Worm (Caenorhabditis elegans) whole organism, L4 larva: Measurements from ENCODE around the gene F35C5.3.

Source experiments
- D1046.2 ChIP-seq: fragments of 200-800 bp; sonication (Bioruptor generic); IDR thresholded peaks from 2 replicates; pipeline ENCODE4 v1.3.6; 2022; ENCODE audit warnings: missing genetic modification characterization, missing compliant biosample characterization
- F44E2.7 ChIP-seq: fragments of 200-800 bp; sonication (Bioruptor generic); IDR thresholded peaks from 2 replicates; pipeline ENCODE4 v2.1.2; 2022; ENCODE audit warnings: missing genetic modification characterization, missing compliant biosample characterization
- F49E8.2 ChIP-seq: sonication (generic microtip); optimal IDR thresholded peaks from 2 replicates; lab custom pipeline; 2016; ENCODE audit warnings: missing compliant biosample characterization, mild to moderate bottlenecking, missing genetic modification characterization, borderline replicate concordance
- T26A8.4 ChIP-seq: fragments of 200-800 bp; sonication (Bioruptor generic); IDR thresholded peaks from 2 replicates; pipeline ENCODE4 v1.3.6; 2022; ENCODE audit warnings: missing genetic modification characterization, missing compliant biosample characterization
- Y75B8A.6 ChIP-seq: fragments of 200-800 bp; sonication (Bioruptor generic); IDR thresholded peaks from 2 replicates; pipeline ENCODE4 v1.3.6; 2022; ENCODE audit warnings: missing genetic modification reagents, missing genetic modification characterization, missing compliant biosample characterization
- aha-1 ChIP-seq: fragments of 150-350 bp; peaks from one replicate; lab custom pipeline; 2014; ENCODE audit warnings: missing biosample characterization, missing genetic modification characterization
- ama-1 ChIP-seq: fragments of 150-350 bp; optimal IDR thresholded peaks from 2 replicates; lab custom pipeline; 2014; ENCODE audit warnings: inconsistent platforms, mixed read lengths
- arid-1 ChIP-seq: fragments of 200-800 bp; sonication (Bioruptor generic); conservative IDR thresholded peaks from 2 replicates; pipeline ENCODE4 v1.3.6; 2022; ENCODE audit warnings: missing genetic modification reagents, missing genetic modification characterization, missing compliant biosample characterization
- ceh-28 ChIP-seq: fragments of 150-350 bp; optimal IDR thresholded peaks from 2 replicates; lab custom pipeline; 2014; ENCODE audit warnings: missing biosample characterization, missing genetic modification reagents, missing genetic modification characterization
- ceh-32 ChIP-seq: sonication (generic microtip); optimal IDR thresholded peaks from 2 replicates; lab custom pipeline; 2016; ENCODE audit warnings: mild to moderate bottlenecking, missing genetic modification characterization, missing compliant biosample characterization; ENCODE audit not compliant: poor library complexity
- ceh-44 ChIP-seq: fragments of 200-800 bp; sonication (Bioruptor generic); IDR thresholded peaks from 2 replicates; pipeline ENCODE4 v1.3.6; 2022; ENCODE audit warnings: missing genetic modification reagents, missing genetic modification characterization, missing compliant biosample characterization
- cey-2 ChIP-seq: sonication (generic microtip); optimal IDR thresholded peaks from 3 replicates; lab custom pipeline; 2017; ENCODE audit warnings: missing genetic modification characterization, mild to moderate bottlenecking, missing compliant biosample characterization, antibody characterized with exemption, borderline replicate concordance; ENCODE audit not compliant: insufficient read depth
- daf-16 ChIP-seq, 3 experiments: sonication (generic microtip); optimal IDR thresholded peaks; 2 replicates each; lab custom pipeline; 2016 to 2017; ENCODE audit warnings: missing genetic modification characterization in 3 of 3, missing genetic modification reagents in 3 of 3, mild to moderate bottlenecking in 2 of 3, missing compliant biosample characterization in 2 of 3, missing biosample characterization in 1 of 3, moderate library complexity in 1 of 3
- daf-19 ChIP-seq: fragments of 200-800 bp; sonication (Bioruptor generic); conservative IDR thresholded peaks from 2 replicates; pipeline ENCODE4 v1.3.6; 2022; ENCODE audit warnings: missing genetic modification characterization, missing compliant biosample characterization
- dmd-8 ChIP-seq: fragments of 200-800 bp; sonication (Bioruptor generic); IDR thresholded peaks from 2 replicates; pipeline ENCODE4 v1.3.6; 2022; ENCODE audit warnings: missing genetic modification characterization, missing compliant biosample characterization
- dmd-9 ChIP-seq: fragments of 200-800 bp; sonication (Bioruptor generic); IDR thresholded peaks from 2 replicates; pipeline ENCODE4 v1.3.6; 2022; ENCODE audit warnings: missing genetic modification reagents, missing genetic modification characterization, missing compliant biosample characterization
- fos-1 ChIP-seq: fragments of 150-350 bp; optimal IDR thresholded peaks from 2 replicates; lab custom pipeline; 2014; ENCODE audit warnings: missing biosample characterization, missing genetic modification characterization
- gei-8 ChIP-seq: fragments of 200-800 bp; sonication (Bioruptor generic); optimal IDR thresholded peaks from 2 replicates; lab custom pipeline; 2018; ENCODE audit warnings: mild to moderate bottlenecking, missing genetic modification characterization, missing compliant biosample characterization
- hlh-30 ChIP-seq: sonication (generic microtip); optimal IDR thresholded peaks from 2 replicates; lab custom pipeline; 2017; ENCODE audit warnings: antibody characterized with exemption, mild to moderate bottlenecking, missing genetic modification characterization, missing compliant biosample characterization; ENCODE audit not compliant: insufficient read depth
- jun-1 ChIP-seq: fragments of 150-350 bp; optimal IDR thresholded peaks from 2 replicates; lab custom pipeline; 2014; ENCODE audit warnings: missing biosample characterization, missing genetic modification reagents, missing genetic modification characterization
- lim-7 ChIP-seq: fragments of 200-800 bp; sonication (Bioruptor generic); IDR thresholded peaks from 2 replicates; pipeline ENCODE4 v1.3.6; 2022; ENCODE audit warnings: missing genetic modification characterization, missing compliant biosample characterization
- lin-1 ChIP-seq: fragments of 200-800 bp; sonication (Bioruptor generic); IDR thresholded peaks from 2 replicates; pipeline ENCODE4 v1.3.6; 2022; ENCODE audit warnings: missing genetic modification reagents, missing genetic modification characterization, missing compliant biosample characterization
- lin-13 ChIP-seq: fragments of 150-350 bp; optimal IDR thresholded peaks from 2 replicates; lab custom pipeline; 2014; ENCODE audit warnings: missing biosample characterization, missing genetic modification reagents, missing genetic modification characterization
- lin-39 ChIP-seq: fragments of 150-350 bp; optimal IDR thresholded peaks from 2 replicates; lab custom pipeline; 2014; ENCODE audit warnings: missing biosample characterization, missing genetic modification reagents, missing genetic modification characterization
- mep-1 ChIP-seq: fragments of 150-350 bp; sonication (generic microtip); optimal IDR thresholded peaks from 3 replicates; lab custom pipeline; 2014; ENCODE audit warnings: missing biosample characterization, missing genetic modification characterization
- mes-2 ChIP-seq: sonication (generic microtip); optimal IDR thresholded peaks from 2 replicates; lab custom pipeline; 2016; ENCODE audit warnings: missing genotype, mild to moderate bottlenecking, missing genetic modification characterization, missing compliant biosample characterization; ENCODE audit not compliant: poor library complexity, severe bottlenecking
- mxl-3 ChIP-seq: fragments of 200-800 bp; sonication (Bioruptor generic); optimal IDR thresholded peaks from 2 replicates; lab custom pipeline; 2018; ENCODE audit warnings: mild to moderate bottlenecking, missing genetic modification characterization, missing compliant biosample characterization
- nhr-10 ChIP-seq: fragments of 150-350 bp; optimal IDR thresholded peaks from 2 replicates; lab custom pipeline; 2014; ENCODE audit warnings: missing biosample characterization, missing genetic modification characterization
- nhr-102 ChIP-seq: sonication (generic microtip); optimal IDR thresholded peaks from 2 replicates; lab custom pipeline; 2016; ENCODE audit warnings: mild to moderate bottlenecking, missing genetic modification characterization, moderate library complexity, missing compliant biosample characterization
- nhr-11 ChIP-seq: fragments of 150-350 bp; optimal IDR thresholded peaks from 2 replicates; lab custom pipeline; 2014; ENCODE audit warnings: missing biosample characterization, missing genetic modification characterization
- nhr-111 ChIP-seq: fragments of 200-800 bp; sonication (Bioruptor generic); optimal IDR thresholded peaks from 2 replicates; lab custom pipeline; 2018; ENCODE audit warnings: mild to moderate bottlenecking, missing genetic modification characterization, missing compliant biosample characterization
- nhr-41 ChIP-seq: fragments of 200-800 bp; sonication (Bioruptor generic); IDR thresholded peaks from 2 replicates; pipeline ENCODE4 v1.3.6; 2022; ENCODE audit warnings: missing genetic modification reagents, missing genetic modification characterization, missing compliant biosample characterization
- nhr-42 ChIP-seq: fragments of 200-800 bp; sonication (Bioruptor generic); IDR thresholded peaks from 2 replicates; pipeline ENCODE4 v1.3.6; 2022; ENCODE audit warnings: missing genetic modification characterization, missing compliant biosample characterization
- nhr-77 ChIP-seq: fragments of 150-350 bp; optimal IDR thresholded peaks from 2 replicates; lab custom pipeline; 2014; ENCODE audit warnings: missing biosample characterization, missing genetic modification characterization
- pha-4 ChIP-seq, 2 experiments: fragments of 150-350 bp in 1 of 2; fragments of 200-800 bp in 1 of 2; sonication (Bioruptor generic) in 1 of 2; IDR thresholded peaks in 1 of 2; optimal IDR thresholded peaks in 1 of 2; 2 replicates each; pipeline versions ENCODE4 v1.3.6 to Lab custom; 2014 to 2022; ENCODE audit warnings: missing genetic modification characterization in 2 of 2, missing genetic modification reagents in 2 of 2, missing biosample characterization in 1 of 2, missing compliant biosample characterization in 1 of 2
- php-3 ChIP-seq: fragments of 200-800 bp; sonication (Bioruptor generic); IDR thresholded peaks from 2 replicates; pipeline ENCODE4 v1.3.6; 2022; ENCODE audit warnings: missing genetic modification reagents, missing genetic modification characterization, missing compliant biosample characterization
- pqm-1 ChIP-seq: sonication (generic microtip); optimal IDR thresholded peaks from 2 replicates; lab custom pipeline; 2017; ENCODE audit warnings: missing biosample characterization, missing genetic modification characterization
- rbr-2 ChIP-seq: sonication (generic microtip); optimal IDR thresholded peaks from 2 replicates; lab custom pipeline; 2016; ENCODE audit warnings: missing genotype, missing genetic modification characterization, missing compliant biosample characterization
- saeg-2 ChIP-seq: fragments of 200-800 bp; sonication (Bioruptor generic); IDR thresholded peaks from 2 replicates; pipeline ENCODE4 v1.3.6; 2022; ENCODE audit warnings: missing genetic modification reagents, missing genetic modification characterization, missing compliant biosample characterization
- set-16 ChIP-seq: fragments of 200-800 bp; sonication (Bioruptor generic); IDR thresholded peaks from 2 replicates; pipeline ENCODE4 v1.3.6; 2022; ENCODE audit warnings: missing genetic modification reagents, missing genetic modification characterization, missing compliant biosample characterization
- snpc-4 ChIP-seq: fragments of 150-350 bp; optimal IDR thresholded peaks from 2 replicates; lab custom pipeline; 2014; ENCODE audit warnings: missing biosample characterization, missing genetic modification characterization
- spr-1 ChIP-seq: sonication (generic microtip); optimal IDR thresholded peaks from 2 replicates; lab custom pipeline; 2016; ENCODE audit warnings: mild to moderate bottlenecking, missing genetic modification characterization, missing compliant biosample characterization
- tra-1 ChIP-seq: fragments of 200-800 bp; sonication (Bioruptor generic); IDR thresholded peaks from 2 replicates; pipeline ENCODE4 v1.3.6; 2022; ENCODE audit warnings: missing genetic modification reagents, missing genetic modification characterization, missing compliant biosample characterization
- vab-7 ChIP-seq: fragments of 200-800 bp; sonication (Bioruptor generic); IDR thresholded peaks from 2 replicates; pipeline ENCODE4 v1.3.6; 2022; ENCODE audit warnings: missing genetic modification reagents, missing genetic modification characterization, missing compliant biosample characterization
- zip-2 ChIP-seq: fragments of 150-350 bp; optimal IDR thresholded peaks from 2 replicates; lab custom pipeline; 2014; ENCODE audit warnings: missing biosample characterization, missing genetic modification characterization

Gene F35C5.3

ce11 chrII:12866079-12866478 is 22.5 kb upstream of the F35C5.3 start:
- no peak for TF ChIP-seq daf-19 (GFP tag; lab: Robert Waterston, UW)
- 0 out of 2 replicates have a peak, but pooled peaks have one; percentile 13 for TF ChIP-seq T26A8.4 (GFP tag; lab: Robert Waterston, UW)
- no peak for TF ChIP-seq nhr-11 (tag; lab: Kevin White, UChicago)
- 0 out of 2 replicates have a peak, but pooled peaks have one; percentile 60 for TF ChIP-seq dmd-8 (GFP tag; lab: Robert Waterston, UW)
- TF ChIP-seq cey-2 (tag; lab: Kevin White, UChicago), result no peak
- TF ChIP-seq spr-1 (tag; lab: Kevin White, UChicago), result no peak
- peak; percentile 85 for TF ChIP-seq aha-1 (tag; lab: Kevin White, UChicago)
- peak; percentile 56 for TF ChIP-seq ama-1 (lab: Kevin White, UChicago)
- TF ChIP-seq F44E2.7, result 0 out of 2 replicates have a peak, but pooled peaks have one; percentile 25
- peak; percentile 1 for TF ChIP-seq nhr-77

ce11 chrII:12878071-12878668 is 10.4 kb upstream of the F35C5.3 start, which contains the start of gene gsy-1:
TSS of gene gsy-1 (minus strand) at chrII:12878121.
- TF ChIP-seq Y75B8A.6 (GFP tag; lab: Robert Waterston, UW) (no peak), dmd-9 (no peak), daf-16 (GFP tag; optimal IDR thresholded peaks at IDR 0.05; lab: Kevin White, UChicago) (peak in 1 of 2 experiments; percentile 52), daf-16 (tag; optimal IDR thresholded peaks at IDR 0.05; lab: Kevin White, UChicago) (no peak), nhr-111 (no peak), arid-1 (GFP tag; lab: Robert Waterston, UW) (no peak), nhr-41 (no peak), F49E8.2 (no peak), rbr-2 (tag; lab: Kevin White, UChicago) (no peak)
- TF ChIP-seq, all 104 proteins: peak for 1

DNA sequence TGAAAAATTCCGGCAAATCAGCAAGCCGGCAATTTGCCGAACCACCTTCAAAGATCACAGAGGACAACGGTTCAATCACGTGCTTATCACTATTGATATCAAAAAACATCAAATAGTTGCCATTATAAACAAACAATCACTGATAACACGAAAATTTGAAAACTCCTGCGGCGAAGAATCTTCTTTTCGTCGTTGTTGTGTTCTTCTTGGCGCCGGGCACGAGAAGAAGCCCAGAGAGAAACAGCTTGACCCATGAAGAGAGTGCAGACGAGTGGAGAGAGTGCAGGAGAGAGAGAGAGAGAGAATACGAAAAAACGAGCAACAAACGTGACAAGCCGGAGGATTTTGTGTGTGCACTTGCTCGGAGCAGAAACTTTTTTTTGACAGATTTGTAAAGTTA is 9.9 kb upstream of the F35C5.3 start:
- no peak for TF ChIP-seq lim-7 (GFP tag; lab: Robert Waterston, UW)
- peak; percentile 98 for TF ChIP-seq aha-1 (tag; lab: Kevin White, UChicago)
- TF ChIP-seq jun-1, result no peak
- TF ChIP-seq pqm-1 (tag; lab: Kevin White, UChicago), result peak; percentile 75
- TF ChIP-seq fos-1, result no peak
- TF ChIP-seq nhr-10 (tag; lab: Kevin White, UChicago), result peak; percentile 56
- TF ChIP-seq ceh-28, result no peak
- TF ChIP-seq ceh-44 (GFP tag; lab: Robert Waterston, UW), result no peak
- TF ChIP-seq tra-1 (GFP tag; lab: Robert Waterston, UW), result peak; percentile 85
- 0 out of 2 replicates have a peak, but pooled peaks have one; percentile 44 for TF ChIP-seq T26A8.4 (GFP tag; lab: Robert Waterston, UW)
- peak; percentile 66 for TF ChIP-seq php-3
- peak; percentile 68 for TF ChIP-seq mep-1
- no peak for TF ChIP-seq vab-7 (GFP tag; lab: Robert Waterston, UW)
- no peak for TF ChIP-seq ceh-32 (tag; lab: Kevin White, UChicago)
- TF ChIP-seq lin-13 (GFP tag; lab: Kevin White, UChicago), result peak; percentile 26
- TF ChIP-seq nhr-77, result peak; percentile 72
- peak; percentile 41 for TF ChIP-seq gei-8 (GFP tag; lab: Kevin White, UChicago)
- TF ChIP-seq dmd-8 (GFP tag; lab: Robert Waterston, UW), result no peak
- no peak for TF ChIP-seq zip-2 (tag; lab: Kevin White, UChicago)
- TF ChIP-seq D1046.2 (GFP tag; lab: Robert Waterston, UW), result no peak
- no peak for TF ChIP-seq lin-39
- no peak for TF ChIP-seq nhr-42
- TF ChIP-seq daf-16 (GFP tag; optimal IDR thresholded peaks at IDR 0.05; lab: Kevin White, UChicago), result peak; percentile 72 to 85
- peak; percentile 99 for TF ChIP-seq daf-16 (tag; optimal IDR thresholded peaks at IDR 0.05; lab: Kevin White, UChicago)
- no peak for TF ChIP-seq snpc-4 (tag; lab: Kevin White, UChicago)
- no peak for TF ChIP-seq saeg-2 (GFP tag; lab: Robert Waterston, UW)
- peak; percentile 14 for TF ChIP-seq ama-1 (lab: Kevin White, UChicago)
- TF ChIP-seq lin-1, result peak; percentile 52; the same call in 1 of the 2 replicates
- no peak for TF ChIP-seq rbr-2 (tag; lab: Kevin White, UChicago)
- TF ChIP-seq hlh-30 (tag; lab: Kevin White, UChicago), result peak; percentile 90
- TF ChIP-seq set-16 (GFP tag; lab: Robert Waterston, UW), result peak; percentile 33
- no peak for TF ChIP-seq mxl-3 (GFP tag; lab: Kevin White, UChicago)
- TF ChIP-seq nhr-102, result peak; percentile 69
- peak; percentile 45; the same call in 1 of the 2 replicates for TF ChIP-seq pha-4 (GFP tag; IDR thresholded peaks at IDR 0.05; lab: Robert Waterston, UW)
- TF ChIP-seq pha-4 (tag; optimal IDR thresholded peaks at IDR 0.05; lab: Kevin White, UChicago), result no peak
- peak; percentile 43 for TF ChIP-seq mes-2
